Worm (Caenorhabditis elegans) whole organism, mixed stage, embryonic: ENCODE results near the gene rbmx-2.

Source experiments
- ces-1 ChIP-seq: fragments of 150-350 bp; optimal IDR thresholded peaks from 2 replicates; lab custom pipeline; 2014; ENCODE audit warnings: missing biosample characterization, missing genetic modification reagents, missing genetic modification characterization
- elt-1 ChIP-seq: sonication (generic microtip); optimal IDR thresholded peaks from 2 replicates; lab custom pipeline; 2017; ENCODE audit warnings: missing genetic modification characterization, mild to moderate bottlenecking, missing compliant biosample characterization, antibody characterized with exemption, moderate library complexity, borderline replicate concordance; ENCODE audit not compliant: insufficient read depth
- elt-3 ChIP-seq: fragments of 150-350 bp; optimal IDR thresholded peaks from 2 replicates; lab custom pipeline; 2014; ENCODE audit warnings: missing biosample characterization, missing genetic modification characterization
- lin-13 ChIP-seq: fragments of 150-350 bp; optimal IDR thresholded peaks from 2 replicates; lab custom pipeline; 2014; ENCODE audit warnings: missing biosample characterization, missing genetic modification characterization
- lsy-2 ChIP-seq: fragments of 150-350 bp; optimal IDR thresholded peaks from 2 replicates; lab custom pipeline; 2014; ENCODE audit warnings: missing biosample characterization, missing genetic modification characterization
- mab-5 ChIP-seq: fragments of 150-350 bp; optimal IDR thresholded peaks from 2 replicates; lab custom pipeline; 2014; ENCODE audit warnings: missing biosample characterization, missing genetic modification characterization
- mep-1 ChIP-seq: fragments of 150-350 bp; optimal IDR thresholded peaks from 2 replicates; lab custom pipeline; 2017; ENCODE audit warnings: missing biosample characterization, missing genetic modification reagents, missing genetic modification characterization, inconsistent platforms
- nhr-12 ChIP-seq: fragments of 150-350 bp; optimal IDR thresholded peaks from 2 replicates; lab custom pipeline; 2014; ENCODE audit warnings: missing biosample characterization, missing genetic modification characterization
- nhr-28 ChIP-seq: fragments of 150-350 bp; optimal IDR thresholded peaks from 2 replicates; lab custom pipeline; 2014; ENCODE audit warnings: missing biosample characterization, missing genetic modification characterization
- nhr-76 ChIP-seq: sonication (generic microtip); optimal IDR thresholded peaks from 2 replicates; lab custom pipeline; 2017; ENCODE audit warnings: missing biosample characterization, missing genetic modification characterization
- pha-4 ChIP-seq: fragments of 150-350 bp; optimal IDR thresholded peaks from 2 replicates; lab custom pipeline; 2018; ENCODE audit warnings: missing biosample characterization, missing genetic modification reagents, missing genetic modification characterization
- unc-39 ChIP-seq: fragments of 150-350 bp; optimal IDR thresholded peaks from 2 replicates; lab custom pipeline; 2014; ENCODE audit warnings: missing biosample characterization, missing genetic modification characterization
- unc-62 ChIP-seq: fragments of 150-350 bp; optimal IDR thresholded peaks from 2 replicates; lab custom pipeline; 2014; ENCODE audit warnings: missing biosample characterization, missing genetic modification reagents, missing genetic modification characterization
- ztf-11 ChIP-seq: fragments of 150-350 bp; optimal IDR thresholded peaks from 2 replicates; lab custom pipeline; 2014; ENCODE audit warnings: missing biosample characterization, missing genetic modification characterization

ce11 chrII:6196875-6197274 is at the start of gene rbmx-2, which contains the start of gene C30B5.2:
- TF ChIP-seq nhr-12 (no peak), unc-39 (tag; lab: Kevin White, UChicago) (no peak), mep-1 (peak; percentile 53), unc-62 (GFP tag; lab: Kevin White, UChicago) (no peak), mab-5 (no peak), lsy-2 (peak; percentile 90), ces-1 (GFP tag; lab: Kevin White, UChicago) (peak; percentile 78), nhr-76 (no peak), ztf-11 (tag; lab: Kevin White, UChicago) (no peak), elt-3 (tag; lab: Kevin White, UChicago) (no peak), pha-4 (tag; lab: Kevin White, UChicago) (no peak), lin-13 (tag; lab: Kevin White, UChicago) (no peak), nhr-28 (tag; lab: Kevin White, UChicago) (no peak), elt-1 (no peak)
